Fruit fly (Drosophila melanogaster): Measurements from ENCODE around the gene CG7194.

Gene CG7194

DNA sequence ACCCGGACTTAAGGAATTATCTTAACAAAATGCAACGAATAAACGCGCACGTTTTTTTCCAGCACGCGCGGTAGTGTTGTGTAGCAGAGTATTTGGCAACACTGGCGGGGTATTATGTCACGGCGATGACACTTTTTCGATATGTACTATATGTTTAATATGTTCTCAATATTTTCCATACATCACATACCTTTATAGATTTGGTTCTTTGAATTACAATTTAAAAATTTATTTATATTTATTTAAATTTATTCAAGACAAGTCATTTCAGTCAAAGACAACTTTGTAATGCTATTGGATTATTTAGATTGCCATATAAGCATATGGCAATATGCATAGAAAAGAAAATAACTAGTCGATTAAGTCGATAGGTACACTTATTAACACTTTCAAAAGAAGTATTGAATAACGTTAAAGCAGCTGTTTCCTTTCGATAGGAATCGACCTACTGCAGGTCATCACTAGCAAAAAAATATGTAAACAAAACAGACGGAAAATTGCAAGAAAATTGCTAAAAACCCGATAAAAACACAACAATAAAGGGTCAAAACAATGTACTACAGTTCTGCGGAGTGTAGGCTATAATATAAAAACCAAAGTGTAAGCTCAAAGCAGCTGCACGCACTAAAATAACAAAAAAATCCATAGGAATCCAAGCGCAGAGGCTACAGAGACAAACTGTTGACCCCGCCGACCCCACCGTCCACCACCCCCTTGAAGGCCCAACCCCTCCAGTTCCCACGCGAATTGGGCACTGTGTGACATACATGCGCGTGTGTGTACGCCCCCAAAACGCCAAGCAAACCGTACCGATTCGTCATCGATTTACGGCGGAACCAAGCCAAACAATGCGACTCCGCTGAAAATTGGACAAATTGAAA is 42.5 kb upstream of the CG7194 start, which contains the start of the genes CG7182 and GAPcenA (continued):
- TF ChIP-seq pzg (GFP tag; optimal IDR thresholded peaks at IDR 0.05) (peak; percentile 36), CG9437 (GFP tag; optimal IDR thresholded peaks at IDR 0.05) (peak; percentile 67), CG11560 (tag; IDR thresholded peaks at IDR 0.05) (peak; percentile 97), Antp (GFP tag; optimal IDR thresholded peaks at IDR 0.05) (peak; percentile 16), unpg (GFP tag; optimal IDR thresholded peaks at IDR 0.05) (peak; percentile 66), otp (GFP tag; IDR thresholded peaks at IDR 0.05) (no peak), Lhr (GFP tag; optimal IDR thresholded peaks at IDR 0.05) (peak; percentile 34), CG18619 (GFP tag; optimal IDR thresholded peaks at IDR 0.05) (peak; percentile 63), Asciz (GFP tag; optimal IDR thresholded peaks at IDR 0.05) (peak; percentile 47), CG7556 (GFP tag; optimal IDR thresholded peaks at IDR 0.05) (peak; percentile 76), ewg (GFP tag; optimal IDR thresholded peaks at IDR 0.05) (peak; percentile 43), rib (GFP tag; IDR thresholded peaks at IDR 0.05) (no peak), ERR (GFP tag; optimal IDR thresholded peaks at IDR 0.05) (no peak), CG1024 (GFP tag; IDR thresholded peaks at IDR 0.05) (no peak), Xbp1 (GFP tag; optimal IDR thresholded peaks at IDR 0.05) (peak; percentile 70), CG17612 (GFP tag; IDR thresholded peaks at IDR 0.05) (no peak), CG4282 (GFP tag; optimal IDR thresholded peaks at IDR 0.05) (peak; percentile 3), odd (GFP tag; optimal IDR thresholded peaks at IDR 0.05) (no peak), B-H2 (GFP tag; optimal IDR thresholded peaks at IDR 0.05) (peak; percentile 83), shn (GFP tag; optimal IDR thresholded peaks at IDR 0.05) (no peak), CG9609 (GFP tag; optimal IDR thresholded peaks at IDR 0.05) (peak; percentile 16), crc (GFP tag; optimal IDR thresholded peaks at IDR 0.05) (no peak), slbo (GFP tag; IDR thresholded peaks at IDR 0.05) (peak; percentile 70), hkb (optimal IDR thresholded peaks at IDR 0.05) (no peak), hkb (GFP tag; IDR thresholded peaks at IDR 0.05) (no peak), inv (GFP tag; IDR thresholded peaks at IDR 0.05; ENCODE audit: partially characterized antibody) (no peak), trem (tag; optimal IDR thresholded peaks at IDR 0.05) (peak; percentile 84), CG6175 (GFP tag; IDR thresholded peaks at IDR 0.05) (no peak), bigmax (GFP tag; optimal IDR thresholded peaks at IDR 0.05) (no peak), Dp (GFP tag; optimal IDR thresholded peaks at IDR 0.05) (peak; percentile 42), NC2β (GFP tag; optimal IDR thresholded peaks at IDR 0.05) (peak; percentile 2), vvl (GFP tag; IDR thresholded peaks at IDR 0.05) (peak; percentile 53), CG1602 (GFP tag; optimal IDR thresholded peaks at IDR 0.05) (peak; percentile 64), CG9817 (tag; optimal IDR thresholded peaks at IDR 0.05) (peak; percentile 68), CG2875 (GFP tag; optimal IDR thresholded peaks at IDR 0.05) (no peak), klu (GFP tag; IDR thresholded peaks at IDR 0.05) (peak; percentile 26; the same call in 1 of the 2 replicates), ci (GFP tag; IDR thresholded peaks at IDR 0.05) (0 out of 3 replicates have a peak, but pooled peaks have one; percentile 18), CG17912 (GFP tag; optimal IDR thresholded peaks at IDR 0.05) (no peak), jigr1 (GFP tag; IDR thresholded peaks at IDR 0.05) (no peak), CG10274 (GFP tag; optimal IDR thresholded peaks at IDR 0.05) (peak; percentile 2), phol (tag; optimal IDR thresholded peaks at IDR 0.05) (peak; percentile 77), CG9215 (GFP tag; IDR thresholded peaks at IDR 0.05) (peak; percentile 60), CG6654 (GFP tag; optimal IDR thresholded peaks at IDR 0.05) (peak; percentile 22), eve (GFP tag; optimal IDR thresholded peaks at IDR 0.05) (no peak), CG31365 (tag; optimal IDR thresholded peaks at IDR 0.05) (no peak), Trl (optimal IDR thresholded peaks at IDR 0.05) (no peak), Trl (GFP tag; optimal IDR thresholded peaks at IDR 0.05) (peak; percentile 41), Stat92E (GFP tag; optimal IDR thresholded peaks at IDR 0.05) (no peak), CG42726 (GFP tag; IDR thresholded peaks at IDR 0.05; ENCODE audit: partially characterized antibody) (no peak), HLH54F (GFP tag; optimal IDR thresholded peaks at IDR 0.05) (peak; percentile 36)

Measured in whole organism, embryonic.